Worm (Caenorhabditis elegans): ENCODE measurements around the gene nuc-1.
A peak's percentile ranks its signal among the peaks of the same experiment; 100 is the strongest.

DNA sequence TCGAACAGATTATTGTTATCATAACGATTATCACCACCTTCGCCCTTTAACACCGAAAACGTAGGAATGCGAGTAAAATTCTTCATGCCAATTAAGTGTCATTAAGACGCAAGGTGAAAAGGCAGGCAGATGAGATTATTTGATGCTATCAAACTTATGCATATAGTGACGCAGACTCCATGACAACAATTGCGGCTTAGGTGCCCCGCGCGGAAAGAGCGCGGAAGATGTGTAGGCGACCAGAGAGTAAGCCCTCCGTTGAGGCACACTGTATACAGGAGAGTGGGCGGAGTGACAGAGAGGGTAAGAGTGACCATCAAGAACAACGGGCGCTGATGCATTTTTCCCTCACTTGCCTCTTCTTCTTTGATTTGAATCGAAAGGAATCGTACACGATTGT lies 45.0 kb upstream of the nuc-1 start:
- no peak for TF ChIP-seq cog-1 (tag; optimal IDR thresholded peaks at IDR 0.05)
- no peak for TF ChIP-seq tab-1 (GFP tag; IDR thresholded peaks at IDR 0.05)
- TF ChIP-seq ref-1 (GFP tag; conservative IDR thresholded peaks at IDR 0.05): no peak
- TF ChIP-seq ztf-23 (GFP tag; IDR thresholded peaks at IDR 0.05): no peak
- TF ChIP-seq ztf-29 (GFP tag; IDR thresholded peaks at IDR 0.05): peak; percentile 86
- no peak for TF ChIP-seq med-1 (GFP tag; optimal IDR thresholded peaks at IDR 0.05; ENCODE audit: insufficient read depth)
- no peak for TF ChIP-seq flt-1 (GFP tag; IDR thresholded peaks at IDR 0.05)
